Worm (Caenorhabditis elegans) whole organism, young adult: ENCODE data around the gene F02E11.3.

Source experiments
- F39B2.1 ChIP-seq: fragments of 200-800 bp; sonication (Bioruptor generic); IDR thresholded peaks from 2 replicates; pipeline ENCODE4 v1.3.6; 2022; ENCODE audit warnings: missing genetic modification reagents, missing genetic modification characterization, missing compliant biosample characterization
- ama-1 ChIP-seq, 3 experiments: fragments of 150-350 bp in 1 of 3; sonication (generic microtip) in 2 of 3; optimal IDR thresholded peaks; 2 replicates each; lab custom pipeline; 2014 to 2018; ENCODE audit warnings: missing biosample characterization in 2 of 3, missing genetic modification characterization in 2 of 3, missing genetic modification reagents in 2 of 3
- egrh-3 ChIP-seq: fragments of 200-800 bp; sonication (Bioruptor generic); IDR thresholded peaks from 2 replicates; pipeline ENCODE4 v1.3.6; 2022; ENCODE audit warnings: missing genetic modification reagents, missing genetic modification characterization, missing compliant biosample characterization
- lag-1 ChIP-seq: fragments of 200-800 bp; sonication (Bioruptor generic); IDR thresholded peaks from 2 replicates; pipeline ENCODE4 v1.3.6; 2022; ENCODE audit warnings: missing genetic modification reagents, missing genetic modification characterization, missing compliant biosample characterization
- madf-6 ChIP-seq: fragments of 200-800 bp; sonication (Bioruptor generic); IDR thresholded peaks from 2 replicates; pipeline ENCODE4 v1.3.6; 2022; ENCODE audit warnings: missing genetic modification reagents, missing genetic modification characterization, missing compliant biosample characterization
- rcor-1 ChIP-seq: fragments of 200-800 bp; sonication (Bioruptor generic); IDR thresholded peaks from 2 replicates; pipeline ENCODE4 v1.3.6; 2022; ENCODE audit warnings: missing genetic modification reagents, missing genetic modification characterization, missing compliant biosample characterization
- somi-1 ChIP-seq: fragments of 200-800 bp; sonication (Bioruptor generic); optimal IDR thresholded peaks from 2 replicates; lab custom pipeline; 2018; ENCODE audit warnings: mild to moderate bottlenecking, missing genetic modification characterization, missing compliant biosample characterization
- unc-62 ChIP-seq: fragments of 150-350 bp; optimal IDR thresholded peaks from 2 replicates; lab custom pipeline; 2014; ENCODE audit warnings: missing biosample characterization, missing genetic modification reagents, missing genetic modification characterization
- ztf-6 ChIP-seq: fragments of 200-800 bp; sonication (Bioruptor generic); IDR thresholded peaks from 2 replicates; pipeline ENCODE4 v1.3.6; 2022; ENCODE audit warnings: missing genetic modification reagents, missing genetic modification characterization, missing compliant biosample characterization

DNA sequence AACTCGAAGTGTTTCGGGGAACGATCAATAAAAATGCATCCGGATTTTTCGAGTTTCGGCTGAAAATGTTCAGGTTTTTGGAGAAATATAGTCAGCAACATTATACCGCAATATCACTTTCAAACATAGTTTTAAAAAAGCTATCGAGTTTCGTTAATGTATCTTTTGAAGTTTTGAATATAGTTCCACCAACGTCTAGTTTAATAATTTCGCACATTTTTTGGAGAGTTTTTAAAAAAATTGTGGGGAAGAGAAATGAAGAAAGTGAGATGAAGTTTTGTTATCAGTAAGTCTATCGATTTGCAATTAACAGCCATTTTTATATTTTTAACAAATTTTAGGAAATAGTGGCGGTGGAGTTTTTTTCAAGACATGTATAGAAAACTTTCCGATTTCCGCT lies 49.0 kb downstream of the F02E11.3 start, which contains the start of gene ZC239.17:
- TF ChIP-seq lag-1 (no peak), rcor-1 (GFP tag; lab: Robert Waterston, UW) (no peak), ztf-6 (no peak), ama-1 (optimal IDR thresholded peaks at IDR 0.05; lab: Kevin White, UChicago) (no peak), ama-1 (GFP tag; optimal IDR thresholded peaks at IDR 0.05; lab: Kevin White, UChicago) (no peak), somi-1 (GFP tag; lab: Kevin White, UChicago) (no peak), unc-62 (no peak), F39B2.1 (GFP tag; lab: Robert Waterston, UW) (no peak), madf-6 (GFP tag; lab: Robert Waterston, UW) (no peak), egrh-3 (no peak)
